Worm (Caenorhabditis elegans): ENCODE data around the gene ceh-89.

ceh-89 gene

ce11 chrX:14165156-14165555, 23.4 kb downstream of the ceh-89 start:
- TF ChIP-seq nhr-2 (tag; optimal IDR thresholded peaks at IDR 0.05) = no peak
- no peak for TF ChIP-seq ceh-83 (GFP tag; optimal IDR thresholded peaks at IDR 0.05)
- no peak for TF ChIP-seq M03D4.4 (tag; optimal IDR thresholded peaks at IDR 0.05)
- no peak for TF ChIP-seq tbx-8 (GFP tag; optimal IDR thresholded peaks at IDR 0.05)
- no peak for TF ChIP-seq lin-13 (tag; optimal IDR thresholded peaks at IDR 0.05)
- TF ChIP-seq nhr-237 (tag; optimal IDR thresholded peaks at IDR 0.05) = no peak
- no peak for TF ChIP-seq unc-39 (tag; optimal IDR thresholded peaks at IDR 0.05)
- TF ChIP-seq bed-3 (GFP tag; optimal IDR thresholded peaks at IDR 0.05) = no peak
- TF ChIP-seq elt-3 (tag; optimal IDR thresholded peaks at IDR 0.05) = no peak
- no peak for TF ChIP-seq mab-5 (tag; optimal IDR thresholded peaks at IDR 0.05)
- no peak for TF ChIP-seq ceh-39 (tag; optimal IDR thresholded peaks at IDR 0.05)
- no peak for TF ChIP-seq elt-1 (tag; optimal IDR thresholded peaks at IDR 0.05; ENCODE audit: borderline replicate concordance, insufficient read depth)
- no peak for TF ChIP-seq flh-1 (GFP tag; optimal IDR thresholded peaks at IDR 0.05)

ce11 chrX:14169569-14170031, 27.9 kb downstream of the ceh-89 start, which contains the start of gene sym-4:
TSS of gene sym-4 (minus strand) at chrX:14169619.
- TF ChIP-seq mep-1 (tag; optimal IDR thresholded peaks at IDR 0.05) = peak; percentile 82
- TF ChIP-seq lin-13 (tag; optimal IDR thresholded peaks at IDR 0.05) = peak; percentile 21
- peak; percentile 68 for TF ChIP-seq elt-3 (tag; optimal IDR thresholded peaks at IDR 0.05)
- TF ChIP-seq nhr-2 (tag; optimal IDR thresholded peaks at IDR 0.05) = peak; percentile 51
- peak; percentile 36 for TF ChIP-seq drap-1 (GFP tag; optimal IDR thresholded peaks at IDR 0.05)
- peak; percentile 59 for TF ChIP-seq lsy-2 (tag; optimal IDR thresholded peaks at IDR 0.05)
- no peak for TF ChIP-seq mls-2 (tag; optimal IDR thresholded peaks at IDR 0.05)
- peak; percentile 1 for TF ChIP-seq lin-32 (GFP tag; optimal IDR thresholded peaks at IDR 0.05)
- no peak for TF ChIP-seq snpc-4 (tag; optimal IDR thresholded peaks at IDR 0.05)
- peak; percentile 88 for TF ChIP-seq pha-4 (tag; optimal IDR thresholded peaks at IDR 0.05)
- peak; percentile 38 for TF ChIP-seq sptf-1 (tag; optimal IDR thresholded peaks at IDR 0.05)
- peak; percentile 20 for TF ChIP-seq M03D4.4 (tag; optimal IDR thresholded peaks at IDR 0.05)
- peak; percentile 50 for TF ChIP-seq elt-1 (tag; optimal IDR thresholded peaks at IDR 0.05; ENCODE audit: borderline replicate concordance, insufficient read depth)
- peak; percentile 21 for TF ChIP-seq cnd-1 (tag; optimal IDR thresholded peaks at IDR 0.05)
- TF ChIP-seq mab-5 (tag; optimal IDR thresholded peaks at IDR 0.05) = no peak
- peak; percentile 83 for TF ChIP-seq nhr-237 (tag; optimal IDR thresholded peaks at IDR 0.05)
- peak; percentile 6 for TF ChIP-seq unc-39 (tag; optimal IDR thresholded peaks at IDR 0.05)
- TF ChIP-seq unc-62 (GFP tag; optimal IDR thresholded peaks at IDR 0.05) = peak; percentile 74
- TF ChIP-seq ztf-11 (tag; optimal IDR thresholded peaks at IDR 0.05) = no peak
- peak; percentile 87 for TF ChIP-seq ces-1 (GFP tag; optimal IDR thresholded peaks at IDR 0.05)
- peak; percentile 99 for TF ChIP-seq unc-120 (tag; optimal IDR thresholded peaks at IDR 0.05; ENCODE audit: poor library complexity, severe bottlenecking)
- TF ChIP-seq hlh-1 (tag; optimal IDR thresholded peaks at IDR 0.05) = peak; percentile 62
- peak; percentile 42 for TF ChIP-seq ceh-39 (tag; optimal IDR thresholded peaks at IDR 0.05)
- TF ChIP-seq nhr-76 (tag; optimal IDR thresholded peaks at IDR 0.05) = no peak

ce11 chrX:14173850-14174249, 32.1 kb downstream of the ceh-89 start, which contains the start of gene idhb-1:
TSS of gene idhb-1 (minus strand) at chrX:14174063.
- TF ChIP-seq lsy-2 (tag; optimal IDR thresholded peaks at IDR 0.05) (peak; percentile 51), nhr-12 (tag; optimal IDR thresholded peaks at IDR 0.05) (no peak), mab-5 (tag; optimal IDR thresholded peaks at IDR 0.05) (no peak), cnd-1 (tag; optimal IDR thresholded peaks at IDR 0.05) (peak; percentile 9), mep-1 (tag; optimal IDR thresholded peaks at IDR 0.05) (peak; percentile 24), elt-3 (tag; optimal IDR thresholded peaks at IDR 0.05) (no peak), hlh-1 (tag; optimal IDR thresholded peaks at IDR 0.05) (peak; percentile 89), ham-2 (GFP tag; optimal IDR thresholded peaks at IDR 0.05) (no peak), nhr-28 (tag; optimal IDR thresholded peaks at IDR 0.05) (no peak), tbx-8 (GFP tag; optimal IDR thresholded peaks at IDR 0.05) (no peak), unc-120 (tag; optimal IDR thresholded peaks at IDR 0.05; ENCODE audit: poor library complexity, severe bottlenecking) (no peak), lin-32 (GFP tag; optimal IDR thresholded peaks at IDR 0.05) (no peak), sptf-1 (tag; optimal IDR thresholded peaks at IDR 0.05) (no peak), pha-4 (tag; optimal IDR thresholded peaks at IDR 0.05) (peak; percentile 31), unc-62 (GFP tag; optimal IDR thresholded peaks at IDR 0.05) (no peak), blmp-1 (tag; optimal IDR thresholded peaks at IDR 0.05) (no peak), sem-2 (GFP tag; optimal IDR thresholded peaks at IDR 0.05) (no peak), zip-8 (tag; optimal IDR thresholded peaks at IDR 0.05) (no peak), M03D4.4 (tag; optimal IDR thresholded peaks at IDR 0.05) (no peak), bed-3 (GFP tag; optimal IDR thresholded peaks at IDR 0.05) (no peak), ztf-11 (tag; optimal IDR thresholded peaks at IDR 0.05) (no peak), lin-13 (tag; optimal IDR thresholded peaks at IDR 0.05) (peak; percentile 83), unc-39 (tag; optimal IDR thresholded peaks at IDR 0.05) (no peak), mls-2 (tag; optimal IDR thresholded peaks at IDR 0.05) (peak; percentile 11), nhr-76 (tag; optimal IDR thresholded peaks at IDR 0.05) (no peak), ces-1 (GFP tag; optimal IDR thresholded peaks at IDR 0.05) (no peak), ceh-43 (GFP tag; optimal IDR thresholded peaks at IDR 0.05) (no peak), ceh-39 (tag; optimal IDR thresholded peaks at IDR 0.05) (no peak), nhr-237 (tag; optimal IDR thresholded peaks at IDR 0.05) (no peak)
